Fruit fly (Drosophila melanogaster) whole organism, pupa: ENCODE results near the gene CG2887.

ENCODE experiments used
- CG10348 ChIP-seq: fragments of 200-800 bp; sonication (Bioruptor generic); IDR thresholded peaks from 2 replicates; pipeline ENCODE4 v1.3.6; 2022; ENCODE audit warnings: missing biosample characterization, missing genetic modification characterization
- CG12605 ChIP-seq: fragments of 200-800 bp; sonication (Bioruptor generic); IDR thresholded peaks from 2 replicates; pipeline ENCODE4 v1.3.6; 2022; ENCODE audit warnings: missing biosample characterization, missing genetic modification characterization
- CG13204 ChIP-seq: fragments of 200-800 bp; sonication (Bioruptor generic); optimal IDR thresholded peaks from 2 replicates; lab custom pipeline; 2018; ENCODE audit warnings: missing biosample characterization, mild to moderate bottlenecking, missing genetic modification characterization, moderate library complexity
- CG14655 ChIP-seq: fragments of 200-800 bp; sonication (Bioruptor generic); optimal IDR thresholded peaks from 3 replicates; lab custom pipeline; 2017; ENCODE audit warnings: mild to moderate bottlenecking, missing biosample characterization, missing genetic modification reagents, missing genetic modification characterization
- CG15710 ChIP-seq: fragments of 200-800 bp; sonication (Bioruptor generic); optimal IDR thresholded peaks from 2 replicates; lab custom pipeline; 2018; ENCODE audit warnings: missing biosample characterization, mild to moderate bottlenecking, missing genetic modification characterization, moderate library complexity
- CG17806 ChIP-seq: fragments of 200-800 bp; sonication (Bioruptor generic); optimal IDR thresholded peaks from 2 replicates; lab custom pipeline; 2018; ENCODE audit warnings: missing biosample characterization, mild to moderate bottlenecking, missing genetic modification characterization, moderate library complexity
- CG32121 ChIP-seq: fragments of 200-800 bp; sonication (Bioruptor generic); IDR thresholded peaks from 2 replicates; pipeline ENCODE4 v1.3.6; 2022; ENCODE audit warnings: missing biosample characterization, missing genetic modification characterization
- CG34367 ChIP-seq: fragments of 200-800 bp; sonication (Bioruptor generic); optimal IDR thresholded peaks from 2 replicates; lab custom pipeline; 2018; ENCODE audit warnings: missing biosample characterization, mild to moderate bottlenecking, missing genetic modification characterization
- CG4496 ChIP-seq: fragments of 200-800 bp; sonication (Bioruptor generic); IDR thresholded peaks from 3 replicates; pipeline ENCODE4 v1.3.6; 2022; ENCODE audit warnings: missing biosample characterization, missing genetic modification characterization
- CG8159 ChIP-seq: fragments of 200-800 bp; sonication (Bioruptor generic); optimal IDR thresholded peaks from 3 replicates; lab custom pipeline; 2018; ENCODE audit warnings: missing biosample characterization, mild to moderate bottlenecking, missing genetic modification characterization, moderate library complexity
- CG8301 ChIP-seq: fragments of 200-800 bp; sonication (Bioruptor generic); optimal IDR thresholded peaks from 2 replicates; lab custom pipeline; 2018; ENCODE audit warnings: missing biosample characterization, mild to moderate bottlenecking, missing genetic modification characterization
- CG9948 ChIP-seq: fragments of 200-800 bp; sonication (Bioruptor generic); optimal IDR thresholded peaks from 2 replicates; lab custom pipeline; 2018; ENCODE audit warnings: missing biosample characterization, mild to moderate bottlenecking, missing genetic modification characterization, moderate library complexity
- D1 ChIP-seq: fragments of 200-800 bp; sonication (Bioruptor generic); optimal IDR thresholded peaks from 2 replicates; lab custom pipeline; 2018; ENCODE audit warnings: missing biosample characterization, mild to moderate bottlenecking, missing genetic modification characterization, moderate library complexity
- EcR ChIP-seq: fragments of 200-800 bp; sonication (Bioruptor generic); optimal IDR thresholded peaks from 3 replicates; lab custom pipeline; 2019; ENCODE audit warnings: missing biosample characterization, missing genetic modification characterization, mild to moderate bottlenecking, moderate library complexity, missing genetic modification reagents
- Ets98B ChIP-seq: fragments of 200-800 bp; sonication (Bioruptor generic); IDR thresholded peaks from 2 replicates; pipeline ENCODE4 v1.3.6; 2022; ENCODE audit warnings: missing biosample characterization, missing genetic modification characterization
- Pif1A ChIP-seq: fragments of 200-800 bp; sonication (Bioruptor generic); optimal IDR thresholded peaks from 3 replicates; lab custom pipeline; 2016; ENCODE audit warnings: missing biosample characterization, missing genetic modification characterization
- Pif1B ChIP-seq: fragments of 200-800 bp; sonication (Bioruptor generic); optimal IDR thresholded peaks from 3 replicates; lab custom pipeline; 2016; ENCODE audit warnings: missing biosample characterization, missing genetic modification characterization
- Snoo ChIP-seq: fragments of 200-800 bp; sonication (Bioruptor generic); optimal IDR thresholded peaks from 3 replicates; lab custom pipeline; 2017; ENCODE audit warnings: missing biosample characterization, mild to moderate bottlenecking, missing genetic modification characterization, inconsistent platforms
- fd96Ca ChIP-seq: fragments of 200-800 bp; sonication (Bioruptor generic); IDR thresholded peaks from 3 replicates; pipeline ENCODE4 v1.3.6; 2022; ENCODE audit warnings: missing biosample characterization, missing genetic modification characterization
- gl ChIP-seq: fragments of 200-800 bp; sonication (Bioruptor generic); optimal IDR thresholded peaks from 2 replicates; lab custom pipeline; 2018; ENCODE audit warnings: missing biosample characterization, mild to moderate bottlenecking, missing genetic modification characterization
- rn ChIP-seq: fragments of 200-800 bp; sonication (Bioruptor generic); IDR thresholded peaks from 2 replicates; pipeline ENCODE4 v1.3.6; 2022; ENCODE audit warnings: missing biosample characterization, missing genetic modification characterization

Gene CG2887

dm6 chrX:10487105-10487504 is 8.8 kb upstream of the CG2887 start, which contains the start of gene CG32687:
TSS of gene CG32687 (minus strand) at chrX:10487205.
- no peak for TF ChIP-seq fd96Ca (GFP tag; lab: Robert Waterston, UW)
- TF ChIP-seq Ets98B: no peak
- no peak for TF ChIP-seq rn (GFP tag; lab: Robert Waterston, UW)
- no peak for TF ChIP-seq CG15710
- no peak for TF ChIP-seq CG32121 (GFP tag; lab: Robert Waterston, UW)
- TF ChIP-seq CG8301 (tag; lab: Kevin White, UChicago): no peak
- TF ChIP-seq CG14655 (GFP tag; lab: Kevin White, UChicago): no peak
- TF ChIP-seq CG12605 (GFP tag; lab: Robert Waterston, UW): no peak
- TF ChIP-seq CG8159 (tag; lab: Kevin White, UChicago): no peak
- TF ChIP-seq CG13204 (GFP tag; lab: Kevin White, UChicago): no peak
- TF ChIP-seq CG17806 (tag; lab: Kevin White, UChicago): no peak
- no peak for TF ChIP-seq gl
- no peak; the same call in 2 of the 3 replicates for TF ChIP-seq CG4496 (GFP tag; lab: Robert Waterston, UW)
- TF ChIP-seq CG9948: no peak
- no peak for TF ChIP-seq EcR (GFP tag; lab: Kevin White, UChicago)
- no peak for TF ChIP-seq Snoo (tag; lab: Kevin White, UChicago)
- no peak for TF ChIP-seq CG34367 (tag; lab: Kevin White, UChicago)
- no peak for TF ChIP-seq Pif1B

- TF ChIP-seq CG4496 (GFP tag; lab: Robert Waterston, UW) (peak; percentile 70), CG32121 (GFP tag; lab: Robert Waterston, UW) (peak; percentile 25; the same call in 1 of the 2 replicates), CG14655 (GFP tag; lab: Kevin White, UChicago) (peak; percentile 73), CG10348 (no peak), gl (peak; percentile 46), CG8159 (tag; lab: Kevin White, UChicago) (peak; percentile 77), Ets98B (peak; percentile 46; the same call in 1 of the 2 replicates), CG9948 (peak; percentile 50), Pif1A (GFP tag; lab: Kevin White, UChicago) (peak; percentile 76), CG8301 (tag; lab: Kevin White, UChicago) (peak; percentile 66), CG17806 (tag; lab: Kevin White, UChicago) (peak; percentile 62), CG34367 (tag; lab: Kevin White, UChicago) (peak; percentile 66), rn (GFP tag; lab: Robert Waterston, UW) (no peak), EcR (GFP tag; lab: Kevin White, UChicago) (peak; percentile 25), CG15710 (peak; percentile 70), fd96Ca (GFP tag; lab: Robert Waterston, UW) (peak; percentile 44; the same call in 1 of the 3 replicates), CG13204 (GFP tag; lab: Kevin White, UChicago) (no peak), Pif1B (peak; percentile 31), CG12605 (GFP tag; lab: Robert Waterston, UW) (peak; percentile 51; the same call in 1 of the 2 replicates), Snoo (tag; lab: Kevin White, UChicago) (peak; percentile 31), D1 (tag; lab: Kevin White, UChicago) (no peak)
- TF ChIP-seq, all 21 proteins: peak for 17
Measured at dm6 chrX:10486144-10487030, 8.1 kb upstream of the CG2887 start.

dm6 chrX:10484206-10485112 is 6.2 kb upstream of the CG2887 start:
- no peak for TF ChIP-seq CG8301 (tag; lab: Kevin White, UChicago)
- TF ChIP-seq CG12605 (GFP tag; lab: Robert Waterston, UW): no peak
- no peak for TF ChIP-seq CG17806 (tag; lab: Kevin White, UChicago)
- TF ChIP-seq fd96Ca (GFP tag; lab: Robert Waterston, UW): no peak
- no peak for TF ChIP-seq Pif1B
- TF ChIP-seq Ets98B: no peak
- no peak for TF ChIP-seq Snoo (tag; lab: Kevin White, UChicago)
- no peak for TF ChIP-seq CG34367 (tag; lab: Kevin White, UChicago)
- TF ChIP-seq rn (GFP tag; lab: Robert Waterston, UW): no peak
- TF ChIP-seq CG4496 (GFP tag; lab: Robert Waterston, UW): no peak
- TF ChIP-seq gl: no peak
- TF ChIP-seq EcR (GFP tag; lab: Kevin White, UChicago): no peak
- no peak for TF ChIP-seq CG14655 (GFP tag; lab: Kevin White, UChicago)
- TF ChIP-seq CG8159 (tag; lab: Kevin White, UChicago): no peak
- no peak for TF ChIP-seq Pif1A (GFP tag; lab: Kevin White, UChicago)
- no peak for TF ChIP-seq CG32121 (GFP tag; lab: Robert Waterston, UW)
- no peak for TF ChIP-seq CG13204 (GFP tag; lab: Kevin White, UChicago)
- TF ChIP-seq, all 21 proteins: peak for 0

dm6 chrX:10474625-10475024 is 3.7 kb downstream of the CG2887 start, which contains the start of gene nocte:
TSS of gene nocte (minus strand) at chrX:10474675.
- TF ChIP-seq CG4496 (GFP tag; lab: Robert Waterston, UW) (0 out of 3 replicates have a peak, but pooled peaks have one; percentile 16), fd96Ca (GFP tag; lab: Robert Waterston, UW) (no peak)

dm6 chrX:10474213-10474540 is 4.1 kb downstream of the CG2887 start:
- peak; percentile 87 for TF ChIP-seq EcR (GFP tag; lab: Kevin White, UChicago)
- TF ChIP-seq CG8301 (tag; lab: Kevin White, UChicago): no peak
- TF ChIP-seq CG13204 (GFP tag; lab: Kevin White, UChicago): no peak
- no peak for TF ChIP-seq CG34367 (tag; lab: Kevin White, UChicago)
- no peak for TF ChIP-seq CG4496 (GFP tag; lab: Robert Waterston, UW)
- TF ChIP-seq CG8159 (tag; lab: Kevin White, UChicago): no peak
- TF ChIP-seq Pif1A (GFP tag; lab: Kevin White, UChicago): no peak
- no peak for TF ChIP-seq Snoo (tag; lab: Kevin White, UChicago)
